Worm (Caenorhabditis elegans) whole organism, L4/young adult: ENCODE results near the gene F59B10.4.

Experiments used
- W03F9.2 ChIP-seq: fragments of 150-350 bp; optimal IDR thresholded peaks from 2 replicates; lab custom pipeline; 2014; ENCODE audit warnings: missing biosample characterization, missing genetic modification characterization
- dao-5 ChIP-seq: sonication (generic microtip); optimal IDR thresholded peaks from 2 replicates; lab custom pipeline; 2016; ENCODE audit warnings: missing genotype, missing genetic modification characterization, moderate library complexity, missing compliant biosample characterization
- him-1 ChIP-seq: sonication (generic microtip); optimal IDR thresholded peaks from 2 replicates; lab custom pipeline; 2016; ENCODE audit warnings: missing genotype, missing genetic modification reagents, missing genetic modification characterization, missing compliant biosample characterization

ce11 chrII:10554972-10555371 is 36.1 kb upstream of the F59B10.4 start, which contains the start of gene mnk-1:
- no peak for TF ChIP-seq him-1 (tag; lab: Kevin White, UChicago)
- no peak for TF ChIP-seq W03F9.2 (tag; lab: Kevin White, UChicago)
- no peak for TF ChIP-seq dao-5 (tag; lab: Kevin White, UChicago)
